Worm (Caenorhabditis elegans) whole organism, L3 larva: Measurements from ENCODE around the gene egl-38.

Experiments
- aly-2 ChIP-seq: fragments of 150-350 bp; optimal IDR thresholded peaks from 2 replicates; lab custom pipeline; 2014; ENCODE audit warnings: missing biosample characterization, missing genetic modification characterization
- ama-1 ChIP-seq: fragments of 150-350 bp; optimal IDR thresholded peaks from 2 replicates; lab custom pipeline; 2018
- ceh-9 ChIP-seq: sonication (generic microtip); optimal IDR thresholded peaks from 2 replicates; lab custom pipeline; 2018; ENCODE audit warnings: missing biosample characterization, missing genetic modification characterization
- egl-27 ChIP-seq: sonication (generic microtip); optimal IDR thresholded peaks from 4 replicates; lab custom pipeline; 2017; ENCODE audit warnings: missing biosample characterization, missing genetic modification reagents, missing genetic modification characterization
- fkh-10 ChIP-seq: sonication (generic microtip); optimal IDR thresholded peaks from 2 replicates; lab custom pipeline; 2017; ENCODE audit warnings: missing biosample characterization, missing genetic modification reagents, missing genetic modification characterization
- fos-1 ChIP-seq: fragments of 150-350 bp; optimal IDR thresholded peaks from 2 replicates; lab custom pipeline; 2014; ENCODE audit warnings: missing biosample characterization, missing genetic modification characterization
- lin-39 ChIP-seq: fragments of 150-350 bp; optimal IDR thresholded peaks from 2 replicates; lab custom pipeline; 2018; ENCODE audit warnings: missing biosample characterization, missing genetic modification reagents, missing genetic modification characterization
- mdl-1 ChIP-seq: fragments of 150-350 bp; optimal IDR thresholded peaks from 2 replicates; lab custom pipeline; 2014; ENCODE audit warnings: missing biosample characterization, missing genetic modification characterization
- nfya-1 ChIP-seq: sonication (generic microtip); optimal IDR thresholded peaks from 2 replicates; lab custom pipeline; 2017; ENCODE audit warnings: missing genetic modification characterization, mild to moderate bottlenecking, missing compliant biosample characterization, antibody characterized with exemption, moderate library complexity; ENCODE audit not compliant: insufficient read depth
- nhr-23 ChIP-seq: fragments of 150-350 bp; optimal IDR thresholded peaks from 2 replicates; lab custom pipeline; 2014; ENCODE audit warnings: missing biosample characterization, missing genetic modification reagents, missing genetic modification characterization
- skn-1 ChIP-seq: fragments of 150-350 bp; optimal IDR thresholded peaks from 2 replicates; lab custom pipeline; 2014; ENCODE audit warnings: missing biosample characterization, missing genetic modification characterization
- zag-1 ChIP-seq: fragments of 150-350 bp; optimal IDR thresholded peaks from 2 replicates; lab custom pipeline; 2014; ENCODE audit warnings: missing biosample characterization, missing genetic modification characterization
- ztf-11 ChIP-seq: fragments of 150-350 bp; optimal IDR thresholded peaks from 2 replicates; lab custom pipeline; 2014; ENCODE audit warnings: missing biosample characterization, missing genetic modification characterization

DNA sequence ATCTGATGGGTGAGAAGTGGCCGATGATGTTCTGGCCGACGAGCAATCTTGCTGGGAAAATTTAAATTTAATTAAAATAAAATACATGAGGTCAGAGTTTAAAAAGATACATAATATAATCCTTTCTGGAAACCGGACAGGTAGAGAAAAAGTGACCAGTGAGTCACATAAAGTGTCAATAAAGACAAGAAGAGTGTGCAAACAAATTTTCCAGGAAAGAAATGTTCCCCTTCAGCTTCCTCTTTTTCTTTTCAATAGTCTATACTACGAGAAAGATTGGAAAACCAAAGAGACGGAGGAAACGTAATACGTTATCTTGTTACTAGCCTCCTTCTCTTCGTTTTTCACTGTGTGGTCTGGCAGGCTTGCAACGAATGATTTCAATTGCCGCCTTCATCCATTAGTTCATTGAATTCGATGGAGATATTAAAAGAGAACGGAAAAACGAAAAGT is 40.3 kb upstream of the egl-38 start, which contains the start of gene tsp-12:
- TF ChIP-seq nfya-1 (tag; lab: Kevin White, UChicago), result no peak
- no peak for TF ChIP-seq ztf-11 (tag; lab: Kevin White, UChicago)
- TF ChIP-seq egl-27, result no peak
- TF ChIP-seq ama-1, result no peak
- TF ChIP-seq fos-1 (tag; lab: Kevin White, UChicago), result no peak
- TF ChIP-seq nhr-23 (tag; lab: Kevin White, UChicago), result no peak
- no peak for TF ChIP-seq lin-39 (tag; lab: Kevin White, UChicago)
- no peak for TF ChIP-seq skn-1 (tag; lab: Kevin White, UChicago)
- no peak for TF ChIP-seq zag-1 (tag; lab: Kevin White, UChicago)
- TF ChIP-seq ceh-9 (tag; lab: Kevin White, UChicago), result no peak
- TF ChIP-seq fkh-10 (GFP tag; lab: Kevin White, UChicago), result no peak
- TF ChIP-seq aly-2 (tag; lab: Kevin White, UChicago), result no peak
- TF ChIP-seq mdl-1, result no peak
